Fruit fly (Drosophila melanogaster) whole organism, embryonic: ENCODE results near the gene CG8051.

Experiments
- CG11398 ChIP-seq: fragments of 200-800 bp; sonication (Bioruptor generic); optimal IDR thresholded peaks from 2 replicates; lab custom pipeline; 2016; ENCODE audit warnings: missing biosample characterization, missing genetic modification characterization
- CG11504 ChIP-seq: fragments of 200-800 bp; sonication (Bioruptor generic); optimal IDR thresholded peaks from 3 replicates; lab custom pipeline; 2019; ENCODE audit warnings: missing biosample characterization, mild to moderate bottlenecking, missing genetic modification characterization, moderate library complexity
- CG11696 ChIP-seq: fragments of 200-800 bp; sonication (Bioruptor generic); IDR thresholded peaks from 2 replicates; pipeline ENCODE4 v1.3.6; 2022; ENCODE audit warnings: missing biosample characterization, missing genetic modification characterization
- CG12391 ChIP-seq: fragments of 200-800 bp; sonication (Bioruptor generic); optimal IDR thresholded peaks from 3 replicates; lab custom pipeline; 2018; ENCODE audit warnings: missing biosample characterization, mild to moderate bottlenecking, missing genetic modification characterization, moderate library complexity
- CG14014 ChIP-seq: fragments of 200-800 bp; sonication (Bioruptor generic); IDR thresholded peaks from 2 replicates; pipeline ENCODE4 v1.3.6; 2022; ENCODE audit warnings: missing biosample characterization, missing genetic modification characterization
- CG17361 ChIP-seq: fragments of 200-800 bp; sonication (Bioruptor generic); IDR thresholded peaks from 3 replicates; pipeline ENCODE4 v1.3.6; 2022; ENCODE audit warnings: missing biosample characterization, missing genetic modification characterization
- CG17385 ChIP-seq: fragments of 200-800 bp; sonication (Bioruptor generic); optimal IDR thresholded peaks from 3 replicates; lab custom pipeline; 2018; ENCODE audit warnings: missing biosample characterization, mild to moderate bottlenecking, missing genetic modification characterization
- CG17829 ChIP-seq: fragments of 200-800 bp; optimal IDR thresholded peaks from 2 replicates; lab custom pipeline; 2019; ENCODE audit warnings: missing biosample characterization, mild to moderate bottlenecking, missing genetic modification characterization, moderate library complexity
- CG18476 ChIP-seq: fragments of 200-800 bp; sonication (Bioruptor generic); optimal IDR thresholded peaks from 2 replicates; lab custom pipeline; 2016; ENCODE audit warnings: missing biosample characterization, mild to moderate bottlenecking, missing genetic modification characterization
- CG18764 ChIP-seq: fragments of 200-800 bp; sonication (Bioruptor generic); optimal IDR thresholded peaks from 3 replicates; lab custom pipeline; 2016; ENCODE audit warnings: missing biosample characterization, missing genetic modification characterization
- CG2875 ChIP-seq: fragments of 200-800 bp; sonication (Bioruptor generic); optimal IDR thresholded peaks from 2 replicates; lab custom pipeline; 2017; ENCODE audit warnings: missing biosample characterization, mild to moderate bottlenecking, missing genetic modification characterization, missing genetic modification reagents
- CG30403 ChIP-seq: fragments of 200-800 bp; sonication (Bioruptor generic); optimal IDR thresholded peaks from 3 replicates; lab custom pipeline; 2016; ENCODE audit warnings: missing biosample characterization, missing genetic modification characterization
- CG31224 ChIP-seq: fragments of 200-800 bp; sonication (Bioruptor generic); IDR thresholded peaks from 2 replicates; pipeline ENCODE4 v1.3.6; 2022; ENCODE audit warnings: missing biosample characterization, missing genetic modification characterization
- CG32767 ChIP-seq: fragments of 200-800 bp; sonication (Bioruptor generic); IDR thresholded peaks from 2 replicates; pipeline ENCODE4 v1.3.6; 2022; ENCODE audit warnings: missing biosample characterization, missing genetic modification characterization
- CG7928 ChIP-seq: fragments of 200-800 bp; sonication (Bioruptor generic); optimal IDR thresholded peaks from 2 replicates; lab custom pipeline; 2017; ENCODE audit warnings: missing biosample characterization, mild to moderate bottlenecking, missing genetic modification characterization
- CG8290 ChIP-seq, 3 experiments: fragments of 200-800 bp; sonication (Bioruptor generic); optimal IDR thresholded peaks; 2 replicates each; lab custom pipeline; 2016 to 2019; ENCODE audit warnings: missing biosample characterization in 3 of 3, missing genetic modification characterization in 3 of 3, mild to moderate bottlenecking in 2 of 3, moderate library complexity in 1 of 3
- CG8924 ChIP-seq: fragments of 200-800 bp; optimal IDR thresholded peaks from 3 replicates; lab custom pipeline; 2019; ENCODE audit warnings: missing biosample characterization, mild to moderate bottlenecking, missing genetic modification characterization, moderate library complexity
- CHES-1-like ChIP-seq: fragments of 200-800 bp; sonication (Bioruptor generic); optimal IDR thresholded peaks from 2 replicates; lab custom pipeline; 2016; ENCODE audit warnings: missing biosample characterization, missing genetic modification characterization
- CoRest ChIP-seq: fragments of 200-800 bp; sonication (Bioruptor generic); optimal IDR thresholded peaks from 3 replicates; lab custom pipeline; 2018; ENCODE audit warnings: missing biosample characterization, mild to moderate bottlenecking, missing genetic modification characterization, moderate library complexity
- Ets65A ChIP-seq: fragments of 200-800 bp; sonication (Bioruptor generic); peaks from one replicate; lab custom pipeline; 2016; ENCODE audit warnings: missing biosample characterization, missing genetic modification characterization
- HLH4C ChIP-seq: fragments of 200-800 bp; sonication (Bioruptor generic); IDR thresholded peaks from 3 replicates; pipeline ENCODE4 v1.3.6; 2022; ENCODE audit warnings: missing biosample characterization, missing genetic modification characterization; ENCODE audit not compliant: partially characterized antibody
- HLH54F ChIP-seq: fragments of 200-800 bp; sonication (Bioruptor generic); optimal IDR thresholded peaks from 3 replicates; lab custom pipeline; 2016; ENCODE audit warnings: missing biosample characterization, missing genetic modification characterization
- Hmx ChIP-seq: fragments of 200-800 bp; sonication (Bioruptor generic); optimal IDR thresholded peaks from 2 replicates; lab custom pipeline; 2016; ENCODE audit warnings: missing biosample characterization, missing genetic modification characterization
- Hsf ChIP-seq: fragments of 200-800 bp; sonication (Bioruptor generic); optimal IDR thresholded peaks from 3 replicates; lab custom pipeline; 2016; ENCODE audit warnings: missing biosample characterization, missing genetic modification characterization
- MBD-R2 ChIP-seq: fragments of 200-800 bp; sonication (Bioruptor generic); IDR thresholded peaks from 2 replicates; pipeline ENCODE4 v1.3.6; 2022; ENCODE audit warnings: missing biosample characterization, missing genetic modification characterization
- Med ChIP-seq: fragments of 200-800 bp; sonication (Bioruptor generic); peaks from one replicate; lab custom pipeline; 2016; ENCODE audit warnings: missing biosample characterization, missing genetic modification characterization, mild to moderate bottlenecking, inconsistent platforms, moderate library complexity
- NC2α ChIP-seq: fragments of 200-800 bp; sonication (Bioruptor generic); optimal IDR thresholded peaks from 2 replicates; lab custom pipeline; 2016; ENCODE audit warnings: missing biosample characterization, missing genetic modification characterization
- NfI ChIP-seq: fragments of 200-800 bp; sonication (Bioruptor generic); optimal IDR thresholded peaks from 3 replicates; lab custom pipeline; 2018; ENCODE audit warnings: missing biosample characterization, mild to moderate bottlenecking, missing genetic modification characterization, moderate library complexity
- Trl ChIP-seq, 3 experiments: fragments of >200 bp in 2 of 3; fragments of 200-800 bp in 1 of 3; sonication (Bioruptor generic) in 1 of 3; optimal IDR thresholded peaks; 2 replicates in 1 of 3; 3 replicates in 2 of 3; lab custom pipeline; 2016 to 2017; ENCODE audit warnings: missing biosample characterization in 1 of 3, missing genetic modification characterization in 1 of 3
- Vsx1 ChIP-seq: fragments of 200-800 bp; sonication (Bioruptor generic); optimal IDR thresholded peaks from 2 replicates; lab custom pipeline; 2017; ENCODE audit warnings: missing biosample characterization, mild to moderate bottlenecking, missing genetic modification characterization, missing genetic modification reagents
- abd-A ChIP-seq: fragments of 200-800 bp; sonication (Bioruptor generic); optimal IDR thresholded peaks from 3 replicates; lab custom pipeline; 2019; ENCODE audit warnings: missing biosample characterization, mild to moderate bottlenecking, missing genetic modification characterization, moderate library complexity
- al ChIP-seq: fragments of 200-800 bp; sonication (Bioruptor generic); IDR thresholded peaks from 2 replicates; pipeline ENCODE4 v1.3.6; 2022; ENCODE audit warnings: missing biosample characterization, missing genetic modification characterization
- amos ChIP-seq: fragments of 200-800 bp; sonication (Bioruptor generic); IDR thresholded peaks from 2 replicates; pipeline ENCODE4 v1.3.6; 2022; ENCODE audit warnings: missing biosample characterization, missing genetic modification characterization; ENCODE audit not compliant: partially characterized antibody
- btn ChIP-seq: fragments of 200-800 bp; sonication (Bioruptor generic); optimal IDR thresholded peaks from 2 replicates; lab custom pipeline; 2016; ENCODE audit warnings: missing biosample characterization, missing genetic modification characterization
- cad ChIP-seq: fragments of >200 bp; optimal IDR thresholded peaks from 2 replicates; lab custom pipeline; 2017; ENCODE audit warnings: missing biosample characterization, missing genetic modification characterization
- cato ChIP-seq: fragments of 200-800 bp; sonication (Bioruptor generic); optimal IDR thresholded peaks from 2 replicates; lab custom pipeline; 2016; ENCODE audit warnings: missing biosample characterization, missing genetic modification characterization, borderline replicate concordance
- danr ChIP-seq: fragments of 200-800 bp; sonication (Bioruptor generic); IDR thresholded peaks from 2 replicates; pipeline ENCODE4 v1.3.6; 2022; ENCODE audit warnings: missing biosample characterization, missing genetic modification characterization
- dpn ChIP-seq, 2 experiments: fragments of 200-800 bp; sonication (Bioruptor generic); optimal IDR thresholded peaks; 3 replicates each; lab custom pipeline; 2016; ENCODE audit warnings: missing biosample characterization in 2 of 2, missing genetic modification characterization in 2 of 2
- fru ChIP-seq: fragments of >200 bp; optimal IDR thresholded peaks from 2 replicates; lab custom pipeline; 2017
- gce ChIP-seq: fragments of 200-800 bp; sonication (Bioruptor generic); IDR thresholded peaks from 3 replicates; pipeline ENCODE4 v1.3.6; 2022; ENCODE audit warnings: missing biosample characterization, missing genetic modification characterization
- gem ChIP-seq: fragments of 200-800 bp; sonication (Bioruptor generic); optimal IDR thresholded peaks from 2 replicates; lab custom pipeline; 2019; ENCODE audit warnings: missing biosample characterization, mild to moderate bottlenecking, missing genetic modification characterization, moderate library complexity
- grau ChIP-seq: fragments of 200-800 bp; optimal IDR thresholded peaks from 3 replicates; lab custom pipeline; 2019; ENCODE audit warnings: missing biosample characterization, mild to moderate bottlenecking, missing genetic modification characterization, moderate library complexity
- kay ChIP-seq: fragments of 200-800 bp; sonication (Bioruptor generic); optimal IDR thresholded peaks from 2 replicates; lab custom pipeline; 2016; ENCODE audit warnings: missing biosample characterization, missing genetic modification characterization
- row ChIP-seq: fragments of 200-800 bp; sonication (Bioruptor generic); IDR thresholded peaks from 3 replicates; pipeline ENCODE4 v1.3.6; 2022; ENCODE audit warnings: missing biosample characterization, missing genetic modification characterization
- salm ChIP-seq: fragments of 200-800 bp; sonication (Bioruptor generic); optimal IDR thresholded peaks from 2 replicates; lab custom pipeline; 2018; ENCODE audit warnings: missing biosample characterization, mild to moderate bottlenecking, missing genetic modification characterization
- sc ChIP-seq, 3 experiments: fragments of >200 bp in 2 of 3; fragments of 200-800 bp in 1 of 3; sonication (Bioruptor generic) in 1 of 3; optimal IDR thresholded peaks; 2 replicates in 2 of 3; 3 replicates in 1 of 3; lab custom pipeline; 2017; ENCODE audit warnings: mild to moderate bottlenecking in 1 of 3, missing biosample characterization in 1 of 3, missing genetic modification characterization in 1 of 3, missing genetic modification reagents in 1 of 3
- slbo ChIP-seq: fragments of 200-800 bp; sonication (Bioruptor generic); IDR thresholded peaks from 2 replicates; pipeline ENCODE4 v1.3.6; 2022; ENCODE audit warnings: missing biosample characterization, missing genetic modification characterization
- toy ChIP-seq: fragments of 200-800 bp; sonication (Bioruptor generic); IDR thresholded peaks from 2 replicates; pipeline ENCODE4 v1.3.6; 2022; ENCODE audit warnings: missing biosample characterization, missing genetic modification characterization

The CG8051 gene

DNA sequence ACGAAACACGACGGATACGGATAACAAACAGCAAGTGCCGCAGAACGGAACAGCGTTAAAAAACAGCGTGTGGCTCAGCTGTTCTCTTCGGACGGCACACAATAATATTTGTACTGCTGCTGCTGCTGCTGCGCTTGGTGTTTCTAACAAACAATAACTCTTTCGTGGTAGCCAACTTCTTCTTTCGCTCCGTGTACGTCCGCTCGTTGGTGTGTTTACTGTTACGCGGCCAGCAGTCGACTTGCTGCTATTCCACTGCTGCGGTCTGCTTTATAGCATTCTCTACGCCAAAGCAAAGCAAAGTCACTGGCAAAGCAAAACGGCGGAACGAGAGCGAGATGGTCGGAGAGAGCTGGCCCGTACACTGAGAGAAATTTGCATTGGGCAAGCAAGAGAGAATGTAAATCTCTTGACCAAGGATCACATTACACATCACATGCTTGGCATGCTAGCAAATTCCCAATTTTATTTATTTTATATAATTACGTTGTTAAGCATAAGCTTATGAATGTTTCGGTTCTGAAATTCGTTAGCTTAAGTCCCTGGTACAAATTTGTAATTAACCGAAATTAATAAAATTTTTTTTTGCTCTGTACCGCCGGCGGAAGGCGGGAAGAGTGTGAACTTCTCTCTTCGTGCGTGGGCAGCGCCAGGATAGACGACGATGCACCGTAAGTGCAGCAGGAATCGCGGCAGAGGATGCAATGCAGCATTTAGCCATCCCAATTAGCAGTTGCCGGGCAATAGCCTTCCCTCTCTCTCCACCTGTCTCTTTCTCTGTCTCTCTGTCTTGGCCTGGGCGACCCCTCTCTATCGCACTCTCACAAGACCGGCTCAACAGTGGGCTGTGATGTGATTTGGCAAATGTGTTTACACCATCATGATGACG lies 14.3 kb upstream of the CG8051 start, which contains the start of gene out (continued):
- TF ChIP-seq slbo (GFP tag; lab: Robert Waterston, UW) (peak; percentile 95), gem (tag; lab: Kevin White, UChicago) (peak; percentile 97), CoRest (tag; lab: Kevin White, UChicago) (peak; percentile 96), CG2875 (GFP tag; lab: Kevin White, UChicago) (peak; percentile 91), CG30403 (GFP tag; lab: Kevin White, UChicago) (peak; percentile 96), CG12391 (tag; lab: Kevin White, UChicago) (peak; percentile 95), Trl (optimal IDR thresholded peaks at IDR 0.05; lab: Kevin White, UChicago) (peak; percentile 70 to 74), Trl (GFP tag; optimal IDR thresholded peaks at IDR 0.05; lab: Kevin White, UChicago) (peak; percentile 89), CG8924 (tag; lab: Kevin White, UChicago) (peak; percentile 95), Med (peak; percentile 97), CG17385 (GFP tag; lab: Kevin White, UChicago) (peak; percentile 90), dpn (GFP tag; optimal IDR thresholded peaks at IDR 0.05; lab: Kevin White, UChicago) (peak; percentile 90), row (peak; percentile 97), MBD-R2 (GFP tag; lab: Robert Waterston, UW) (peak; percentile 81), fru (lab: Kevin White, UChicago) (no peak), danr (GFP tag; lab: Robert Waterston, UW) (peak; percentile 91), CG7928 (GFP tag; lab: Kevin White, UChicago) (peak; percentile 67), Hmx (peak; percentile 74), btn (GFP tag; lab: Kevin White, UChicago) (peak; percentile 45), kay (GFP tag; lab: Kevin White, UChicago) (peak; percentile 86), salm (tag; lab: Kevin White, UChicago) (peak; percentile 92), CG11696 (GFP tag; lab: Robert Waterston, UW) (peak; percentile 84), CG17829 (tag; lab: Kevin White, UChicago) (peak; percentile 96), Hsf (peak; percentile 91), toy (peak; percentile 78), HLH54F (peak; percentile 85), abd-A (tag; lab: Kevin White, UChicago) (peak; percentile 32), Ets65A (peak; percentile 99), CG31224 (GFP tag; lab: Robert Waterston, UW) (peak; percentile 87), Vsx1 (peak; percentile 93), gce (GFP tag; lab: Robert Waterston, UW) (peak; percentile 91; the same call in 2 of the 3 replicates), CG11398 (peak; percentile 39), cato (GFP tag; lab: Kevin White, UChicago) (peak; percentile 85), NC2α (GFP tag; lab: Kevin White, UChicago) (peak; percentile 63), CG32767 (peak; percentile 95), CG18764 (GFP tag; lab: Kevin White, UChicago) (peak; percentile 84), sc (optimal IDR thresholded peaks at IDR 0.05; lab: Kevin White, UChicago) (no peak), sc (GFP tag; optimal IDR thresholded peaks at IDR 0.05; lab: Kevin White, UChicago) (peak; percentile 94), CG8290 (GFP tag; optimal IDR thresholded peaks at IDR 0.05; lab: Kevin White, UChicago) (peak; percentile 71), CG8290 (tag; optimal IDR thresholded peaks at IDR 0.05; lab: Kevin White, UChicago) (peak; percentile 59 to 76), HLH4C (GFP tag; lab: Robert Waterston, UW) (no peak), CG18476 (peak; percentile 92), CG14014 (GFP tag; lab: Robert Waterston, UW) (peak; percentile 94), CG11504 (tag; lab: Kevin White, UChicago) (peak; percentile 94), cad (GFP tag; lab: Kevin White, UChicago) (no peak), CHES-1-like (peak; percentile 75), grau (tag; lab: Kevin White, UChicago) (peak; percentile 94), NfI (GFP tag; lab: Kevin White, UChicago) (peak; percentile 93), CG17361 (GFP tag; lab: Robert Waterston, UW) (peak; percentile 95), al (GFP tag; lab: Robert Waterston, UW) (peak; percentile 90), amos (GFP tag; lab: Robert Waterston, UW) (peak; percentile 32; the same call in 1 of the 2 replicates)
